Worm (Caenorhabditis elegans): Measurements from ENCODE around the gene ZK742.4.

The ZK742.4 gene

DNA sequence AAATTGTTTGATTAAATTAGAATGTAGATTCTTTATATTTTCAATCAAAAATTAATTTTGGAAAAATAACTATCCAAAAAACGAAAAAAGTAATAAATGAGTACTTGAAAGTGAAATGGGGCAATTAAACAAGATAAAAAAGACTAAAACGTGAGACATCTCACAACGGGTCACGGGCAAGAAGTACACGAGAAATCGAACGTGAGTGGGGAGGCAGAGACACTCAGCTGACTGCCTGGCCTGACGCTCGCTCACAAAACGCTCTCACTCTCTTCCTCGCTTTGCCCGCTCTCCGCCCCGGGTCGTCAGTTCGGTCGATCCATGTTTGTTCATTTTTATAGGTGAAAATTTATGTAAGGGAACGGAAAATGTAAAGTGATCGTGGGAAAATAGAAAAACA lies 36.7 kb upstream of the ZK742.4 start (continued):
- TF ChIP-seq nhr-41 (GFP tag; IDR thresholded peaks at IDR 0.05) (no peak), zip-11 (GFP tag; IDR thresholded peaks at IDR 0.05) (no peak), hlh-30 (tag; optimal IDR thresholded peaks at IDR 0.05; ENCODE audit: insufficient read depth) (peak; percentile 97), ztf-7 (tag; optimal IDR thresholded peaks at IDR 0.05) (peak; percentile 30), T20F7.1 (GFP tag; optimal IDR thresholded peaks at IDR 0.05) (no peak), nhr-76 (tag; optimal IDR thresholded peaks at IDR 0.05) (no peak), dmd-6 (GFP tag; IDR thresholded peaks at IDR 0.05) (peak; percentile 42), hmg-1.1 (GFP tag; IDR thresholded peaks at IDR 0.05) (peak; percentile 57), nhr-77 (tag; optimal IDR thresholded peaks at IDR 0.05) (peak; percentile 29), mdl-1 (tag; optimal IDR thresholded peaks at IDR 0.05) (peak in 1 of 2 experiments; percentile 72), ceh-82 (tag; optimal IDR thresholded peaks at IDR 0.05) (no peak), nhr-10 (tag; optimal IDR thresholded peaks at IDR 0.05) (no peak), daf-8 (GFP tag; IDR thresholded peaks at IDR 0.05) (no peak), egl-27 (tag; optimal IDR thresholded peaks at IDR 0.05) (no peak), zfp-2 (tag; optimal IDR thresholded peaks at IDR 0.05) (no peak), nhr-111 (GFP tag; optimal IDR thresholded peaks at IDR 0.05) (no peak), nhr-28 (tag; optimal IDR thresholded peaks at IDR 0.05) (peak; percentile 43), lsy-2 (tag; optimal IDR thresholded peaks at IDR 0.05) (peak in 1 of 2 experiments; percentile 16), duxl-1 (tag; optimal IDR thresholded peaks at IDR 0.05; ENCODE audit: poor library complexity) (no peak), mes-2 (tag; optimal IDR thresholded peaks at IDR 0.05; ENCODE audit: poor library complexity, severe bottlenecking) (peak; percentile 42), attf-4 (tag; optimal IDR thresholded peaks at IDR 0.05) (no peak), saeg-2 (GFP tag; IDR thresholded peaks at IDR 0.05) (no peak), nhr-42 (GFP tag; IDR thresholded peaks at IDR 0.05) (no peak), arid-1 (GFP tag; conservative IDR thresholded peaks at IDR 0.05) (no peak), nhr-237 (tag; optimal IDR thresholded peaks at IDR 0.05) (no peak), madf-9 (GFP tag; conservative IDR thresholded peaks at IDR 0.05) (0 out of 2 replicates have a peak, but pooled peaks have one; percentile 25), lin-39 (tag; optimal IDR thresholded peaks at IDR 0.05) (no peak), dmd-9 (GFP tag; IDR thresholded peaks at IDR 0.05) (no peak), sdz-12 (GFP tag; optimal IDR thresholded peaks at IDR 0.05) (no peak), ces-1 (GFP tag; optimal IDR thresholded peaks at IDR 0.05) (no peak), mdt-29 (GFP tag; IDR thresholded peaks at IDR 0.05) (no peak), aha-1 (tag) (no peak), lin-38 (GFP tag; IDR thresholded peaks at IDR 0.05) (no peak), zfp-3 (GFP tag; conservative IDR thresholded peaks at IDR 0.05) (no peak), ztf-11 (tag; optimal IDR thresholded peaks at IDR 0.05) (no peak), lin-1 (GFP tag; IDR thresholded peaks at IDR 0.05) (no peak), ceh-20 (GFP tag; IDR thresholded peaks at IDR 0.05) (peak; percentile 42; the same call in 1 of the 2 replicates), F37D6.2 (tag; optimal IDR thresholded peaks at IDR 0.05) (no peak), php-3 (GFP tag; IDR thresholded peaks at IDR 0.05) (peak; percentile 54; the same call in 1 of the 2 replicates), dpl-1 (GFP tag; optimal IDR thresholded peaks at IDR 0.05) (no peak), hif-1 (tag; optimal IDR thresholded peaks at IDR 0.05) (peak in 1 of 2 experiments; percentile 39), jun-1 (tag; optimal IDR thresholded peaks at IDR 0.05) (no peak)

DNA sequence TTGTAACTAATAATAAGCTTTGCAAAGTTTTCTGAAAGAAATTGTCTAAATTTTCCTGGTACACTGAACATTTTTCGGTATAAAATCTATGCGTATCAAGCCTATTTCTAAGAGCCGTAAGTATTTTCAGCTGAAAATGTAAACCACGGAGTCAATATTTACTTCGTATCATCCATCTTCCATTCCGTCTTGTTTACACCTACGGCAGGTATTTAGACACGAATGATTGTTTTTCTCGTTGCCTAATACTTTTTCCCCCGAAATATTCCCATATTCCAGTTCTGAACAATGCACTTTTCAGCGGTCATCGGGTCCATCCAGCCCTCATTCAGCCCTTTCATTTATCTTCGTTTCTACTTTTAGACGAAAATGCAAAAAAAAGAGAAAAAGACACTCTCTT lies 36.1 kb upstream of the ZK742.4 start:
- TF ChIP-seq daf-16 (GFP tag; optimal IDR thresholded peaks at IDR 0.05): no peak
- TF ChIP-seq daf-16 (tag; optimal IDR thresholded peaks at IDR 0.05): peak; percentile 74
- TF ChIP-seq hlh-11 (tag; optimal IDR thresholded peaks at IDR 0.05): no peak
- TF ChIP-seq php-3 (GFP tag; IDR thresholded peaks at IDR 0.05): no peak
- TF ChIP-seq mdt-29 (GFP tag; IDR thresholded peaks at IDR 0.05): no peak
